Fruit fly (Drosophila melanogaster) whole organism, embryonic: Measurements from ENCODE around the gene SMC3.
A peak's percentile ranks its signal among the peaks of the same experiment; 100 is the strongest.

Source experiments
- BEAF-32 ChIP-seq: fragments of 200-800 bp; sonication (Bioruptor generic); optimal IDR thresholded peaks from 3 replicates; lab custom pipeline; 2017; ENCODE audit warnings: missing biosample characterization, missing genetic modification characterization, mild to moderate bottlenecking, moderate library complexity, missing genetic modification reagents
- CG14710 ChIP-seq: fragments of 200-800 bp; sonication (Bioruptor generic); optimal IDR thresholded peaks from 3 replicates; lab custom pipeline; 2019; ENCODE audit warnings: missing biosample characterization, mild to moderate bottlenecking, missing genetic modification characterization, moderate library complexity
- CG18262 ChIP-seq: fragments of 200-800 bp; optimal IDR thresholded peaks from 3 replicates; lab custom pipeline; 2019; ENCODE audit warnings: missing biosample characterization, mild to moderate bottlenecking, missing genetic modification characterization, moderate library complexity
- CG18619 ChIP-seq: fragments of 200-800 bp; sonication (Bioruptor generic); optimal IDR thresholded peaks from 3 replicates; lab custom pipeline; 2017; ENCODE audit warnings: missing biosample characterization, mild to moderate bottlenecking, missing genetic modification characterization
- CG2116 ChIP-seq: fragments of 200-800 bp; sonication (Bioruptor generic); optimal IDR thresholded peaks from 3 replicates; lab custom pipeline; 2018; ENCODE audit warnings: missing biosample characterization, mild to moderate bottlenecking, missing genetic modification characterization
- CG3163 ChIP-seq: fragments of 200-800 bp; sonication (Bioruptor generic); optimal IDR thresholded peaks from 3 replicates; lab custom pipeline; 2016; ENCODE audit warnings: missing biosample characterization, missing genetic modification characterization
- CG34422 ChIP-seq: fragments of 200-800 bp; sonication (Bioruptor generic); IDR thresholded peaks from 3 replicates; pipeline ENCODE4 v1.3.6; 2022; ENCODE audit warnings: missing biosample characterization, missing genetic modification characterization
- CG3847 ChIP-seq: fragments of 200-800 bp; sonication (Bioruptor generic); IDR thresholded peaks from 2 replicates; pipeline ENCODE4 v1.3.6; 2022; ENCODE audit warnings: missing biosample characterization, missing genetic modification characterization
- CG4282 ChIP-seq: fragments of 200-800 bp; sonication (Bioruptor generic); optimal IDR thresholded peaks from 2 replicates; lab custom pipeline; 2016; ENCODE audit warnings: missing biosample characterization, missing genetic modification characterization
- CG43689 ChIP-seq: fragments of 200-800 bp; sonication (Bioruptor generic); IDR thresholded peaks from 2 replicates; pipeline ENCODE4 v1.3.6; 2022; ENCODE audit warnings: missing biosample characterization, missing genetic modification characterization
- CG4730 ChIP-seq: fragments of 200-800 bp; sonication (Bioruptor generic); IDR thresholded peaks from 2 replicates; pipeline ENCODE4 v1.3.6; 2022; ENCODE audit warnings: missing biosample characterization, missing genetic modification characterization
- CG6854 ChIP-seq: fragments of 200-800 bp; sonication (Bioruptor generic); optimal IDR thresholded peaks from 3 replicates; lab custom pipeline; 2017; ENCODE audit warnings: missing biosample characterization, mild to moderate bottlenecking, missing genetic modification characterization
- CG7372 ChIP-seq: fragments of 200-800 bp; sonication (Bioruptor generic); IDR thresholded peaks from 2 replicates; pipeline ENCODE4 v1.3.6; 2022; ENCODE audit warnings: missing biosample characterization, missing genetic modification characterization
- CG7963 ChIP-seq: fragments of 200-800 bp; sonication (Bioruptor generic); IDR thresholded peaks from 3 replicates; pipeline ENCODE4 v1.3.6; 2022; ENCODE audit warnings: missing biosample characterization, missing genetic modification characterization; ENCODE audit not compliant: partially characterized antibody
- CG7987 ChIP-seq: fragments of 200-800 bp; sonication (Bioruptor generic); optimal IDR thresholded peaks from 2 replicates; lab custom pipeline; 2018; ENCODE audit warnings: missing biosample characterization, mild to moderate bottlenecking, missing genetic modification characterization, moderate library complexity
- CG8290 ChIP-seq, 3 experiments: fragments of 200-800 bp; sonication (Bioruptor generic); optimal IDR thresholded peaks; 2 replicates each; lab custom pipeline; 2016 to 2019; ENCODE audit warnings: missing biosample characterization in 3 of 3, missing genetic modification characterization in 3 of 3, mild to moderate bottlenecking in 2 of 3, moderate library complexity in 1 of 3
- CG9215 ChIP-seq: fragments of 200-800 bp; sonication (Bioruptor generic); IDR thresholded peaks from 2 replicates; pipeline ENCODE4 v1.3.6; 2022; ENCODE audit warnings: missing biosample characterization, missing genetic modification characterization
- Dek ChIP-seq: fragments of 200-800 bp; sonication (Bioruptor generic); optimal IDR thresholded peaks from 3 replicates; lab custom pipeline; 2019; ENCODE audit warnings: missing biosample characterization, mild to moderate bottlenecking, missing genetic modification characterization, moderate library complexity
- Dll ChIP-seq: fragments of 200-800 bp; sonication (Bioruptor generic); IDR thresholded peaks from 4 replicates; pipeline ENCODE4 v1.3.6; 2022; ENCODE audit warnings: missing biosample characterization, missing genetic modification characterization; ENCODE audit not compliant: partially characterized antibody
- Ets65A ChIP-seq: fragments of 200-800 bp; sonication (Bioruptor generic); peaks from one replicate; lab custom pipeline; 2016; ENCODE audit warnings: missing biosample characterization, missing genetic modification characterization
- Ets97D ChIP-seq: fragments of 200-800 bp; sonication (Bioruptor generic); optimal IDR thresholded peaks from 3 replicates; lab custom pipeline; 2016; ENCODE audit warnings: missing biosample characterization, missing genetic modification characterization
- Fer2 ChIP-seq: fragments of 200-800 bp; sonication (Bioruptor generic); optimal IDR thresholded peaks from 2 replicates; lab custom pipeline; 2018; ENCODE audit warnings: missing biosample characterization, mild to moderate bottlenecking, missing genetic modification characterization, moderate library complexity
- HLH4C ChIP-seq: fragments of 200-800 bp; sonication (Bioruptor generic); IDR thresholded peaks from 3 replicates; pipeline ENCODE4 v1.3.6; 2022; ENCODE audit warnings: missing biosample characterization, missing genetic modification characterization; ENCODE audit not compliant: partially characterized antibody
- HmgD ChIP-seq: fragments of 200-800 bp; sonication (Bioruptor generic); optimal IDR thresholded peaks from 3 replicates; lab custom pipeline; 2016; ENCODE audit warnings: missing biosample characterization, missing genetic modification characterization
- HmgZ ChIP-seq: fragments of 200-800 bp; sonication (Bioruptor generic); optimal IDR thresholded peaks from 2 replicates; lab custom pipeline; 2018; ENCODE audit warnings: missing biosample characterization, mild to moderate bottlenecking, missing genetic modification characterization
- Hmr ChIP-seq: fragments of 200-800 bp; sonication (Bioruptor generic); optimal IDR thresholded peaks from 3 replicates; lab custom pipeline; 2017; ENCODE audit warnings: mild to moderate bottlenecking, missing biosample characterization, missing genetic modification reagents, missing genetic modification characterization
- Med ChIP-seq: fragments of 200-800 bp; sonication (Bioruptor generic); peaks from one replicate; lab custom pipeline; 2016; ENCODE audit warnings: missing biosample characterization, missing genetic modification characterization, mild to moderate bottlenecking, inconsistent platforms, moderate library complexity
- NC2β ChIP-seq: fragments of 200-800 bp; sonication (Bioruptor generic); optimal IDR thresholded peaks from 2 replicates; lab custom pipeline; 2016; ENCODE audit warnings: missing biosample characterization, missing genetic modification characterization
- NFAT ChIP-seq: fragments of 200-800 bp; sonication (Bioruptor generic); IDR thresholded peaks from 2 replicates; pipeline ENCODE4 v1.3.6; 2022; ENCODE audit warnings: missing biosample characterization, missing genetic modification characterization
- Rfx ChIP-seq: fragments of 200-800 bp; sonication (Bioruptor generic); IDR thresholded peaks from 2 replicates; pipeline ENCODE4 v1.3.6; 2022; ENCODE audit warnings: missing biosample characterization, missing genetic modification characterization
- Rx ChIP-seq: fragments of 200-800 bp; sonication (Bioruptor generic); IDR thresholded peaks from 2 replicates; pipeline ENCODE4 v1.3.6; 2022; ENCODE audit warnings: missing biosample characterization, missing genetic modification characterization
- Sin3A ChIP-seq: fragments of >200 bp; optimal IDR thresholded peaks from 2 replicates; lab custom pipeline; 2018
- Sox102F ChIP-seq: fragments of 200-800 bp; sonication (Bioruptor generic); optimal IDR thresholded peaks from 2 replicates; lab custom pipeline; 2018; ENCODE audit warnings: missing biosample characterization, mild to moderate bottlenecking, missing genetic modification characterization, moderate library complexity
- Sry-δ ChIP-seq: fragments of 200-800 bp; sonication (Bioruptor generic); optimal IDR thresholded peaks from 2 replicates; lab custom pipeline; 2016; ENCODE audit warnings: missing biosample characterization, missing genetic modification characterization
- Stat92E ChIP-seq, 3 experiments: fragments of >200 bp in 2 of 3; fragments of 200-800 bp in 1 of 3; sonication (Bioruptor generic) in 1 of 3; optimal IDR thresholded peaks; 2 replicates each; lab custom pipeline; 2017 to 2019; ENCODE audit warnings: missing biosample characterization in 3 of 3, missing genetic modification characterization in 3 of 3, mild to moderate bottlenecking in 1 of 3, moderate library complexity in 1 of 3
- Xbp1 ChIP-seq: fragments of 200-800 bp; sonication (Bioruptor generic); optimal IDR thresholded peaks from 3 replicates; lab custom pipeline; 2016; ENCODE audit warnings: missing biosample characterization, mild to moderate bottlenecking, missing genetic modification characterization
- ab ChIP-seq: fragments of 200-800 bp; sonication (Bioruptor generic); optimal IDR thresholded peaks from 2 replicates; lab custom pipeline; 2016; ENCODE audit warnings: missing biosample characterization, missing genetic modification characterization
- amos ChIP-seq: fragments of 200-800 bp; sonication (Bioruptor generic); IDR thresholded peaks from 2 replicates; pipeline ENCODE4 v1.3.6; 2022; ENCODE audit warnings: missing biosample characterization, missing genetic modification characterization; ENCODE audit not compliant: partially characterized antibody
- bigmax ChIP-seq: fragments of 200-800 bp; sonication (Bioruptor generic); optimal IDR thresholded peaks from 2 replicates; lab custom pipeline; 2018; ENCODE audit warnings: missing biosample characterization, mild to moderate bottlenecking, missing genetic modification characterization
- chinmo ChIP-seq: fragments of 200-800 bp; sonication (Bioruptor generic); IDR thresholded peaks from 4 replicates; pipeline ENCODE4 v1.3.6; 2022; ENCODE audit warnings: missing biosample characterization, missing genetic modification characterization; ENCODE audit not compliant: partially characterized antibody
- dm ChIP-seq: fragments of 200-800 bp; sonication (Bioruptor generic); optimal IDR thresholded peaks from 3 replicates; lab custom pipeline; 2016; ENCODE audit warnings: missing biosample characterization, missing genetic modification characterization
- gro ChIP-seq: fragments of 200-800 bp; sonication (Bioruptor generic); optimal IDR thresholded peaks from 2 replicates; lab custom pipeline; 2016; ENCODE audit warnings: missing biosample characterization, missing genetic modification characterization
- insv ChIP-seq, 2 experiments: fragments of 200-800 bp; sonication (Bioruptor generic); optimal IDR thresholded peaks; 3 replicates each; lab custom pipeline; 2016 to 2018; ENCODE audit warnings: missing biosample characterization in 2 of 2, missing genetic modification characterization in 2 of 2
- nmo ChIP-seq: fragments of 200-800 bp; sonication (Bioruptor generic); optimal IDR thresholded peaks from 2 replicates; lab custom pipeline; 2018; ENCODE audit warnings: missing biosample characterization, mild to moderate bottlenecking, missing genetic modification characterization, moderate library complexity
- oc ChIP-seq: fragments of 200-800 bp; sonication (Bioruptor generic); optimal IDR thresholded peaks from 2 replicates; lab custom pipeline; 2018; ENCODE audit warnings: missing biosample characterization, mild to moderate bottlenecking, missing genetic modification characterization, moderate library complexity
- onecut ChIP-seq: fragments of 200-800 bp; sonication (Bioruptor generic); IDR thresholded peaks from 2 replicates; pipeline ENCODE4 v1.3.6; 2022; ENCODE audit warnings: missing biosample characterization, missing genetic modification characterization
- phol ChIP-seq: fragments of 200-800 bp; sonication (Bioruptor generic); optimal IDR thresholded peaks from 3 replicates; lab custom pipeline; 2018; ENCODE audit warnings: missing biosample characterization, mild to moderate bottlenecking, missing genetic modification characterization, moderate library complexity
- tna ChIP-seq: fragments of 200-800 bp; sonication (Bioruptor generic); IDR thresholded peaks from 2 replicates; pipeline ENCODE4 v1.3.6; 2022; ENCODE audit warnings: missing biosample characterization, missing genetic modification characterization; ENCODE audit not compliant: partially characterized antibody
- trem ChIP-seq: fragments of 200-800 bp; optimal IDR thresholded peaks from 3 replicates; lab custom pipeline; 2019; ENCODE audit warnings: missing biosample characterization, mild to moderate bottlenecking, missing genetic modification characterization, moderate library complexity
- vnd ChIP-seq: fragments of 200-800 bp; sonication (Bioruptor generic); IDR thresholded peaks from 3 replicates; pipeline ENCODE4 v1.3.6; 2022; ENCODE audit warnings: missing biosample characterization, missing genetic modification characterization; ENCODE audit not compliant: partially characterized antibody

The SMC3 gene

DNA sequence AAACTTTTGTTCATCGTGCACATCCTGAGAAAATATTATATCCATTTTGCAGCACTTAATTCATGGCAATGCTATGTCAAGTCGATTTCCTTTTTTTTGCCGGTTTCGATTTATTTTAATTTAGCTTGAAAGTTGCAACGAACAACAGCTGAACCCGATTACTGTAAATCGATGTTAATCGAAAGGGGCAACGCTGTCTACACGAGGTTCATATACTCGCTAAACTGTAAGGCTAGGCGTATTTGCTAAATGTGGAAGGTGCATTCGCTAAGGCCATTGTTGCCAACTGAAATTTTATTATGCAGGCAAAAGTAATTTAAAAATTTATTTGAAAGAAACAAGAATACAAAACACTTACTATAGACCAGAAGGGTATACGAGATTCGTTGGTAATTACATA is 45.8 kb downstream of the SMC3 start, which contains the start of gene CG9902 (continued):
- TF ChIP-seq onecut (GFP tag; lab: Robert Waterston, UW) = peak; percentile 28; the same call in 1 of the 2 replicates
- TF ChIP-seq CG3163 (GFP tag; lab: Kevin White, UChicago) = peak; percentile 25
- TF ChIP-seq Sry-δ (GFP tag; lab: Kevin White, UChicago) = peak; percentile 82
- TF ChIP-seq Ets65A (GFP tag; lab: Kevin White, UChicago) = peak; percentile 72
- peak; percentile 61; the same call in 2 of the 3 replicates for TF ChIP-seq vnd (GFP tag; lab: Robert Waterston, UW)
- TF ChIP-seq HmgD = peak; percentile 86
- peak; percentile 85; the same call in 3 of the 4 replicates for TF ChIP-seq chinmo (GFP tag; lab: Robert Waterston, UW)
- peak; percentile 85 for TF ChIP-seq amos (GFP tag; lab: Robert Waterston, UW)
- no peak for TF ChIP-seq CG18262
- TF ChIP-seq bigmax (GFP tag; lab: Kevin White, UChicago) = no peak
- peak; percentile 86 for TF ChIP-seq Med (GFP tag; lab: Kevin White, UChicago)
- no peak for TF ChIP-seq CG7372 (GFP tag; lab: Robert Waterston, UW)
- peak; percentile 24; the same call in 1 of the 2 replicates for TF ChIP-seq Rfx (GFP tag; lab: Robert Waterston, UW)
- TF ChIP-seq NFAT = no peak
- TF ChIP-seq nmo = peak; percentile 60
- TF ChIP-seq phol (tag; lab: Kevin White, UChicago) = peak; percentile 55
- TF ChIP-seq CG34422 = peak; percentile 51; the same call in 1 of the 3 replicates
- no peak for TF ChIP-seq oc (tag; lab: Kevin White, UChicago)
- TF ChIP-seq NC2β (GFP tag; lab: Kevin White, UChicago) = peak; percentile 8
- peak; percentile 74 for TF ChIP-seq Hmr (GFP tag; lab: Kevin White, UChicago)
- no peak for TF ChIP-seq Sox102F (GFP tag; lab: Kevin White, UChicago)
- peak; percentile 79 for TF ChIP-seq Dll (GFP tag; lab: Robert Waterston, UW)
- TF ChIP-seq CG6854 (GFP tag; lab: Kevin White, UChicago) = no peak
- TF ChIP-seq CG43689 (GFP tag; lab: Robert Waterston, UW) = no peak
- peak in 1 of 3 experiments; percentile 31 for TF ChIP-seq Stat92E (GFP tag; optimal IDR thresholded peaks at IDR 0.05; lab: Kevin White, UChicago)
- peak in 1 of 2 experiments; percentile 51 for TF ChIP-seq insv (GFP tag; optimal IDR thresholded peaks at IDR 0.05; lab: Kevin White, UChicago)
- TF ChIP-seq CG7987 (GFP tag; lab: Kevin White, UChicago) = peak; percentile 37
- TF ChIP-seq Xbp1 (GFP tag; lab: Kevin White, UChicago) = no peak
- TF ChIP-seq CG7963 (GFP tag; lab: Robert Waterston, UW) = peak; percentile 76
- TF ChIP-seq HLH4C (GFP tag; lab: Robert Waterston, UW) = peak; percentile 80
- peak; percentile 67 for TF ChIP-seq gro
- TF ChIP-seq dm (GFP tag; lab: Kevin White, UChicago) = peak; percentile 39
- TF ChIP-seq CG2116 = peak; percentile 98
- peak; percentile 3 for TF ChIP-seq CG4282 (GFP tag; lab: Kevin White, UChicago)
- TF ChIP-seq CG9215 (GFP tag; lab: Robert Waterston, UW) = peak; percentile 92
- no peak for TF ChIP-seq CG4730 (GFP tag; lab: Robert Waterston, UW)
- no peak for TF ChIP-seq ab (GFP tag; lab: Kevin White, UChicago)
- no peak for TF ChIP-seq Fer2 (tag; lab: Kevin White, UChicago)
- peak; percentile 88 for TF ChIP-seq BEAF-32
- TF ChIP-seq CG14710 = peak; percentile 75
- TF ChIP-seq trem (tag; lab: Kevin White, UChicago) = peak; percentile 75
- TF ChIP-seq CG8290 (GFP tag; optimal IDR thresholded peaks at IDR 0.05; lab: Kevin White, UChicago) = peak; percentile 47
- TF ChIP-seq CG8290 (tag; optimal IDR thresholded peaks at IDR 0.05; lab: Kevin White, UChicago) = peak in 1 of 2 experiments; percentile 80
- peak; percentile 60 for TF ChIP-seq CG3847
- peak; percentile 86 for TF ChIP-seq HmgZ (tag; lab: Kevin White, UChicago)
- peak; percentile 35 for TF ChIP-seq Dek (tag; lab: Kevin White, UChicago)
- TF ChIP-seq tna (GFP tag; lab: Robert Waterston, UW) = peak; percentile 73
- TF ChIP-seq Ets97D = peak; percentile 94
- peak; percentile 2 for TF ChIP-seq Sin3A (lab: Kevin White, UChicago)
- TF ChIP-seq CG18619 (GFP tag; lab: Kevin White, UChicago) = no peak
- TF ChIP-seq Rx = no peak
